Fruit fly (Drosophila melanogaster): ENCODE results near the gene side-IV.

Gene side-IV

dm6 chr3R:13450338-13450737 is at the start of gene side-IV:
TSS of gene side-IV (plus strand) at chr3R:13450590.
- TF ChIP-seq cyc (GFP tag; optimal IDR thresholded peaks at IDR 0.05) (no peak), CG6163 (GFP tag; IDR thresholded peaks at IDR 0.05) (peak; percentile 61; the same call in 2 of the 3 replicates), achi (GFP tag; optimal IDR thresholded peaks at IDR 0.05) (no peak), ss (GFP tag; optimal IDR thresholded peaks at IDR 0.05) (peak in 1 of 2 experiments; percentile 4), Eip78C (GFP tag) (peak; percentile 26), eg (GFP tag; IDR thresholded peaks at IDR 0.05) (peak; percentile 52; the same call in 1 of the 3 replicates), CG1621 (tag; optimal IDR thresholded peaks at IDR 0.05) (peak; percentile 23)

DNA sequence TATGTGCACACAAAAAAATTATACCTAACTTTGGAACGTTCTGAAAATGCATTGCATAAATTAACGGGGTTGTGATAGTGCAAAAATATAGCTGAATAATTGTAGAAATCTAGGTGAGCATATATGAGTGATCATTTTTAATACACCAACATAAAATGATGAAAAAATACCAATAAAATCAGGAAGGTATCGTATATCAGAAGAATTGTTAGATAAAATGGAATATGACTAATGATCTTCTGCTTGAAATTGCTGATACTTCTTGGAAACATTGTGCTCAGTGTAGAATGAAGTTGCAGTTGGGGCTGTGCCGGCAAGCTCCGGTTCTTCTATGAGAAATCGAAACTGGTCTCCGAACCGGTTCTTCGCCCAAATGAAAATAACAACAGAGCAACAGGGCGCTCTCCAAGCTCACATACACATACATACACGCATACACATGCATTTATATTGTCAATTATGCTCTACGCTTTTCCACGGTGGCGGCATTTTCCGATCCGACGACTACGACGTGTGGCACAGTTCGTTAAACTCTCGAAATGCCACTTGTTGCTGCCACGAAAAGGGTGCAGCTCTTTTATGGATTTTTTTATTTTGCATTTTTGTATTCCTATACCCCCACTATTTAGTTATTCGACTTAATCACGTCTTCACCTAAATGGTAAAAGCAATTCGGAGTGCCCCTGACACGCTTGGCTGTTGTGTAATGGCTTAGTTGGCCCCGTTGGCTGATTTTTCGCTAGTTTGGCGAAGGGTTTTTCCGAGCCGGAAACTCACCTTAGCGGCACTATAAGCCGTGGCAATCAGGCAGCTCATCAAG is 49.3 kb upstream of the side-IV start:
- peak; percentile 91 for TF ChIP-seq CG3919 (GFP tag; optimal IDR thresholded peaks at IDR 0.05)
- peak; percentile 91 for TF ChIP-seq CG4318 (GFP tag; optimal IDR thresholded peaks at IDR 0.05)
- TF ChIP-seq CG7368 (GFP tag; optimal IDR thresholded peaks at IDR 0.05) = peak; percentile 91
- TF ChIP-seq cyc (GFP tag; optimal IDR thresholded peaks at IDR 0.05) = peak; percentile 89
- TF ChIP-seq CG6792 (GFP tag; optimal IDR thresholded peaks at IDR 0.05) = peak; percentile 94
- peak; percentile 82 for TF ChIP-seq dac (GFP tag; optimal IDR thresholded peaks at IDR 0.05)
- TF ChIP-seq CG31627 (GFP tag; optimal IDR thresholded peaks at IDR 0.05) = peak; percentile 93
- peak; percentile 80 for TF ChIP-seq Lpt (GFP tag; optimal IDR thresholded peaks at IDR 0.05)
- TF ChIP-seq Hr4 (GFP tag; optimal IDR thresholded peaks at IDR 0.05) = peak; percentile 97
- peak; percentile 91 for TF ChIP-seq CG1621 (tag; optimal IDR thresholded peaks at IDR 0.05)
- peak; percentile 68 for TF ChIP-seq CG6854 (GFP tag; optimal IDR thresholded peaks at IDR 0.05)
- TF ChIP-seq svp (GFP tag) = peak; percentile 97
- peak; percentile 97 for TF ChIP-seq CG32006 (GFP tag; optimal IDR thresholded peaks at IDR 0.05)
- TF ChIP-seq Eip93F (GFP tag; optimal IDR thresholded peaks at IDR 0.05) = peak; percentile 51
- TF ChIP-seq CG10631 (GFP tag; optimal IDR thresholded peaks at IDR 0.05) = peak; percentile 95
- TF ChIP-seq dsx (GFP tag; optimal IDR thresholded peaks at IDR 0.05; ENCODE audit: poor library complexity, severe bottlenecking) = peak; percentile 92
- peak; percentile 99 for TF ChIP-seq Eip78C (GFP tag)
- peak; percentile 92 for TF ChIP-seq Sox15 (GFP tag; optimal IDR thresholded peaks at IDR 0.05)
- peak; percentile 74 for TF ChIP-seq fd85E (GFP tag; optimal IDR thresholded peaks at IDR 0.05)
- TF ChIP-seq CG16779 (tag; optimal IDR thresholded peaks at IDR 0.05) = peak; percentile 90
- peak; percentile 96 for TF ChIP-seq CG34406 (GFP tag; optimal IDR thresholded peaks at IDR 0.05)
- TF ChIP-seq CG11762 (GFP tag; optimal IDR thresholded peaks at IDR 0.05; ENCODE audit: insufficient read depth) = peak; percentile 83
- TF ChIP-seq pdm3 (GFP tag; optimal IDR thresholded peaks at IDR 0.05) = peak; percentile 97
- TF ChIP-seq OdsH (GFP tag; optimal IDR thresholded peaks at IDR 0.05) = peak; percentile 96
- TF ChIP-seq CG8319 (GFP tag; optimal IDR thresholded peaks at IDR 0.05) = peak; percentile 88
- TF ChIP-seq Sox102F (GFP tag; optimal IDR thresholded peaks at IDR 0.05) = peak; percentile 95
- peak; percentile 96 for TF ChIP-seq CG3032 (tag; optimal IDR thresholded peaks at IDR 0.05)
- TF ChIP-seq lz (GFP tag; optimal IDR thresholded peaks at IDR 0.05) = peak; percentile 96
- peak; percentile 94 for TF ChIP-seq CG8119 (GFP tag; IDR thresholded peaks at IDR 0.05)
- TF ChIP-seq Hr38 (GFP tag; optimal IDR thresholded peaks at IDR 0.05) = peak; percentile 25
- TF ChIP-seq Blimp-1 (GFP tag; optimal IDR thresholded peaks at IDR 0.05) = peak; percentile 91
- peak; percentile 93 for TF ChIP-seq CG15336 (GFP tag; IDR thresholded peaks at IDR 0.05)
- TF ChIP-seq CG11902 (GFP tag; optimal IDR thresholded peaks at IDR 0.05) = peak; percentile 81
- peak; percentile 96 for TF ChIP-seq net (GFP tag; optimal IDR thresholded peaks at IDR 0.05)
- peak; percentile 97 for TF ChIP-seq esn (GFP tag; optimal IDR thresholded peaks at IDR 0.05)
- TF ChIP-seq Ets21C (GFP tag; optimal IDR thresholded peaks at IDR 0.05) = peak; percentile 90
- TF ChIP-seq CG6276 (GFP tag; optimal IDR thresholded peaks at IDR 0.05) = peak; percentile 92
- peak; percentile 95 for TF ChIP-seq Met (GFP tag; optimal IDR thresholded peaks at IDR 0.05)
- peak; percentile 74 for TF ChIP-seq CG11294 (GFP tag; IDR thresholded peaks at IDR 0.05)
- TF ChIP-seq fkh (GFP tag; optimal IDR thresholded peaks at IDR 0.05) = peak; percentile 18
- peak; percentile 76 for TF ChIP-seq CG9139 (GFP tag; optimal IDR thresholded peaks at IDR 0.05)
- TF ChIP-seq fd59A (GFP tag; optimal IDR thresholded peaks at IDR 0.05) = peak; percentile 91
- peak; percentile 93 for TF ChIP-seq CG6808 (GFP tag; optimal IDR thresholded peaks at IDR 0.05)
- peak; percentile 96 for TF ChIP-seq Sox14 (GFP tag; optimal IDR thresholded peaks at IDR 0.05)
